Worm (Caenorhabditis elegans): Measurements from ENCODE around the gene F01D5.6.

DNA sequence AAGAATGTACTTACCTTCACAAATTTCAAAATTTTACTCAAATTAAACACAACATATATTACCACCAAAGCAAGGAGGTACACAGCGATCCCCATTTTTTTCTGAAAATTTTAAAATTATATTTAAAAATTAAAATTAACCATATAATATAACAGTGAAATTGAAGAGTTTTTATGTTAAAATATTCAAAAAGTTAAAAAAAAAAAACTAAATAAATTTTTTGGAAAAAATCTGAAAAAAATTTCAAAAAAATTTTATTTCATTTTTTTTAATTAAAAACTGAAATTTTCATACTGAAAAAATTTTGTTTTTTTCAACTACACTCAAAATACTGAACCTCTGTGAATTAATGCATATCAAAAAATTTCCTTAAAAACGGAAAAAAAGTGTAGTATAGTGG is 10.6 kb downstream of the F01D5.6 start, which contains the start of gene cyp-37A1:
- TF ChIP-seq unc-55 (GFP tag; optimal IDR thresholded peaks at IDR 0.05) (no peak), elt-1 (tag; optimal IDR thresholded peaks at IDR 0.05) (no peak), mdl-1 (tag; optimal IDR thresholded peaks at IDR 0.05) (no peak), nhr-12 (tag; optimal IDR thresholded peaks at IDR 0.05) (no peak), ama-1 (optimal IDR thresholded peaks at IDR 0.05) (no peak)

All from whole organism, L2 larva.